Fruit fly (Drosophila melanogaster) whole organism, embryonic: ENCODE data around the gene CG2187.

ENCODE experiments used
- CG1024 ChIP-seq: fragments of 200-800 bp; sonication (Bioruptor generic); IDR thresholded peaks from 2 replicates; pipeline ENCODE4 v1.3.6; 2022; ENCODE audit warnings: missing biosample characterization, missing genetic modification characterization
- CG11093 ChIP-seq: fragments of 200-800 bp; sonication (Bioruptor generic); IDR thresholded peaks from 3 replicates; pipeline ENCODE4 v1.3.6; 2022; ENCODE audit warnings: missing biosample characterization, missing genetic modification characterization
- CG12071 ChIP-seq: fragments of 200-800 bp; sonication (Bioruptor generic); optimal IDR thresholded peaks from 3 replicates; lab custom pipeline; 2018; ENCODE audit warnings: missing biosample characterization, mild to moderate bottlenecking, missing genetic modification characterization
- CG13287 ChIP-seq: fragments of 200-800 bp; sonication (Bioruptor generic); IDR thresholded peaks from 2 replicates; pipeline ENCODE4 v1.3.6; 2022; ENCODE audit warnings: missing biosample characterization, missing genetic modification characterization; ENCODE audit not compliant: partially characterized antibody
- CG13296 ChIP-seq: fragments of 200-800 bp; sonication (Bioruptor generic); optimal IDR thresholded peaks from 3 replicates; lab custom pipeline; 2018; ENCODE audit warnings: missing biosample characterization, mild to moderate bottlenecking, missing genetic modification characterization
- CG14014 ChIP-seq: fragments of 200-800 bp; sonication (Bioruptor generic); IDR thresholded peaks from 2 replicates; pipeline ENCODE4 v1.3.6; 2022; ENCODE audit warnings: missing biosample characterization, missing genetic modification characterization
- CG16863 ChIP-seq: fragments of 200-800 bp; sonication (Bioruptor generic); optimal IDR thresholded peaks from 3 replicates; lab custom pipeline; 2016; ENCODE audit warnings: missing biosample characterization, missing genetic modification characterization
- CG1792 ChIP-seq: fragments of 200-800 bp; sonication (Bioruptor generic); optimal IDR thresholded peaks from 2 replicates; lab custom pipeline; 2016; ENCODE audit warnings: missing biosample characterization, missing genetic modification characterization
- CG18476 ChIP-seq: fragments of 200-800 bp; sonication (Bioruptor generic); optimal IDR thresholded peaks from 2 replicates; lab custom pipeline; 2016; ENCODE audit warnings: missing biosample characterization, mild to moderate bottlenecking, missing genetic modification characterization
- CG18619 ChIP-seq: fragments of 200-800 bp; sonication (Bioruptor generic); optimal IDR thresholded peaks from 3 replicates; lab custom pipeline; 2017; ENCODE audit warnings: missing biosample characterization, mild to moderate bottlenecking, missing genetic modification characterization
- CG2129 ChIP-seq: fragments of 200-800 bp; sonication (Bioruptor generic); IDR thresholded peaks from 2 replicates; pipeline ENCODE4 v1.3.6; 2022; ENCODE audit warnings: missing biosample characterization, missing genetic modification characterization; ENCODE audit not compliant: partially characterized antibody
- CG2202 ChIP-seq: fragments of 200-800 bp; sonication (Bioruptor generic); optimal IDR thresholded peaks from 2 replicates; lab custom pipeline; 2018; ENCODE audit warnings: missing biosample characterization, mild to moderate bottlenecking, missing genetic modification characterization
- CG30403 ChIP-seq: fragments of 200-800 bp; sonication (Bioruptor generic); optimal IDR thresholded peaks from 3 replicates; lab custom pipeline; 2016; ENCODE audit warnings: missing biosample characterization, missing genetic modification characterization
- CG4854 ChIP-seq: fragments of 200-800 bp; sonication (Bioruptor generic); optimal IDR thresholded peaks from 2 replicates; lab custom pipeline; 2016; ENCODE audit warnings: missing biosample characterization, missing genetic modification characterization, inconsistent platforms
- CG6254 ChIP-seq: fragments of 200-800 bp; sonication (Bioruptor generic); optimal IDR thresholded peaks from 3 replicates; lab custom pipeline; 2017; ENCODE audit warnings: mild to moderate bottlenecking, missing biosample characterization, missing genetic modification reagents, missing genetic modification characterization
- CG7357 ChIP-seq: fragments of 200-800 bp; sonication (Bioruptor generic); IDR thresholded peaks from 3 replicates; pipeline ENCODE4 v1.3.6; 2022; ENCODE audit warnings: missing biosample characterization, missing genetic modification characterization
- CrebB ChIP-seq: fragments of 200-800 bp; sonication (Bioruptor generic); optimal IDR thresholded peaks from 3 replicates; lab custom pipeline; 2018; ENCODE audit warnings: missing biosample characterization, mild to moderate bottlenecking, missing genetic modification characterization
- D19B ChIP-seq: fragments of 200-800 bp; sonication (Bioruptor generic); optimal IDR thresholded peaks from 2 replicates; lab custom pipeline; 2017; ENCODE audit warnings: missing biosample characterization, mild to moderate bottlenecking, missing genetic modification characterization
- Dfd ChIP-seq, 2 experiments: fragments of >200 bp; optimal IDR thresholded peaks; 2 replicates each; lab custom pipeline; 2017; ENCODE audit warnings: missing biosample characterization in 2 of 2, missing genetic modification characterization in 2 of 2
- Fer3 ChIP-seq: fragments of 200-800 bp; sonication (Bioruptor generic); optimal IDR thresholded peaks from 2 replicates; lab custom pipeline; 2018; ENCODE audit warnings: missing biosample characterization, mild to moderate bottlenecking, missing genetic modification characterization, moderate library complexity
- Hand ChIP-seq: fragments of 200-800 bp; sonication (Bioruptor generic); optimal IDR thresholded peaks from 2 replicates; lab custom pipeline; 2017; ENCODE audit warnings: mild to moderate bottlenecking, missing biosample characterization, missing genetic modification reagents, missing genetic modification characterization
- Hr3 ChIP-seq: fragments of 200-800 bp; sonication (Bioruptor generic); optimal IDR thresholded peaks from 3 replicates; lab custom pipeline; 2016; ENCODE audit warnings: missing biosample characterization, missing genetic modification characterization
- Oaz ChIP-seq: fragments of 200-800 bp; sonication (Bioruptor generic); IDR thresholded peaks from 2 replicates; pipeline ENCODE4 v1.3.6; 2022; ENCODE audit warnings: missing biosample characterization, missing genetic modification characterization
- Oli ChIP-seq: fragments of 200-800 bp; sonication (Bioruptor generic); optimal IDR thresholded peaks from 2 replicates; lab custom pipeline; 2018; ENCODE audit warnings: missing biosample characterization, mild to moderate bottlenecking, missing genetic modification characterization, moderate library complexity
- Ravus ChIP-seq: fragments of 200-800 bp; sonication (Bioruptor generic); IDR thresholded peaks from 2 replicates; pipeline ENCODE4 v1.3.6; 2022; ENCODE audit warnings: missing biosample characterization, missing genetic modification characterization
- Side ChIP-seq: fragments of 200-800 bp; sonication (Bioruptor generic); optimal IDR thresholded peaks from 2 replicates; lab custom pipeline; 2016; ENCODE audit warnings: missing biosample characterization, missing genetic modification characterization
- Six4 ChIP-seq: fragments of 200-800 bp; sonication (Bioruptor generic); optimal IDR thresholded peaks from 2 replicates; lab custom pipeline; 2016; ENCODE audit warnings: missing biosample characterization, missing genetic modification characterization
- bowl ChIP-seq: fragments of 200-800 bp; sonication (Bioruptor generic); IDR thresholded peaks from 2 replicates; pipeline ENCODE4 v1.3.6; 2022; ENCODE audit warnings: missing biosample characterization, missing genetic modification characterization
- cas ChIP-seq: fragments of 200-800 bp; sonication (Bioruptor generic); IDR thresholded peaks from 2 replicates; pipeline ENCODE4 v1.3.6; 2022; ENCODE audit warnings: missing biosample characterization, missing genetic modification characterization
- chm ChIP-seq: fragments of 200-800 bp; sonication (Bioruptor generic); IDR thresholded peaks from 2 replicates; pipeline ENCODE4 v1.3.6; 2022; ENCODE audit warnings: missing biosample characterization, missing genetic modification characterization
- dm ChIP-seq: fragments of 200-800 bp; sonication (Bioruptor generic); optimal IDR thresholded peaks from 3 replicates; lab custom pipeline; 2016; ENCODE audit warnings: missing biosample characterization, missing genetic modification characterization
- fd3F ChIP-seq: fragments of 200-800 bp; sonication (Bioruptor generic); optimal IDR thresholded peaks from 2 replicates; lab custom pipeline; 2018; ENCODE audit warnings: missing biosample characterization, mild to moderate bottlenecking, missing genetic modification characterization, moderate library complexity
- gcm2 ChIP-seq: fragments of 200-800 bp; sonication (Bioruptor generic); optimal IDR thresholded peaks from 2 replicates; lab custom pipeline; 2016; ENCODE audit warnings: missing biosample characterization, missing genetic modification characterization
- gem ChIP-seq: fragments of 200-800 bp; sonication (Bioruptor generic); optimal IDR thresholded peaks from 2 replicates; lab custom pipeline; 2019; ENCODE audit warnings: missing biosample characterization, mild to moderate bottlenecking, missing genetic modification characterization, moderate library complexity
- jing ChIP-seq: fragments of 200-800 bp; sonication (Bioruptor generic); optimal IDR thresholded peaks from 2 replicates; lab custom pipeline; 2018; ENCODE audit warnings: missing biosample characterization, mild to moderate bottlenecking, missing genetic modification characterization
- jumu ChIP-seq: fragments of 200-800 bp; sonication (Bioruptor generic); optimal IDR thresholded peaks from 3 replicates; lab custom pipeline; 2016; ENCODE audit warnings: missing biosample characterization, missing genetic modification characterization
- maf-S ChIP-seq: fragments of 200-800 bp; sonication (Bioruptor generic); optimal IDR thresholded peaks from 2 replicates; lab custom pipeline; 2016; ENCODE audit warnings: missing biosample characterization, missing genetic modification characterization
- org-1 ChIP-seq: fragments of 200-800 bp; sonication (Bioruptor generic); optimal IDR thresholded peaks from 2 replicates; lab custom pipeline; 2017; ENCODE audit warnings: missing biosample characterization, missing genetic modification characterization
- pnt ChIP-seq: fragments of 200-800 bp; sonication (Bioruptor generic); optimal IDR thresholded peaks from 3 replicates; lab custom pipeline; 2016; ENCODE audit warnings: missing biosample characterization, missing genetic modification characterization
- rib ChIP-seq: fragments of 200-800 bp; sonication (Bioruptor generic); IDR thresholded peaks from 2 replicates; pipeline ENCODE4 v1.3.6; 2022; ENCODE audit warnings: missing biosample characterization, missing genetic modification characterization
- tin ChIP-seq: fragments of 200-800 bp; sonication (Bioruptor generic); optimal IDR thresholded peaks from 3 replicates; lab custom pipeline; 2016; ENCODE audit warnings: missing biosample characterization, missing genetic modification characterization
- wor ChIP-seq: fragments of 200-800 bp; sonication (Bioruptor generic); IDR thresholded peaks from 2 replicates; pipeline ENCODE4 v1.3.6; 2022; ENCODE audit warnings: missing biosample characterization, missing genetic modification characterization

The CG2187 gene

dm6 chr3R:31709142-31709541, 49.3 kb downstream of the CG2187 start (continued):
- no peak for TF ChIP-seq CG30403 (GFP tag; lab: Kevin White, UChicago)
- no peak for TF ChIP-seq Hand (GFP tag; lab: Kevin White, UChicago)
- TF ChIP-seq org-1 (GFP tag; lab: Kevin White, UChicago) = no peak
- TF ChIP-seq CG18619 = no peak
- no peak for TF ChIP-seq CG13287
- TF ChIP-seq Six4 (GFP tag; lab: Kevin White, UChicago) = no peak
- no peak for TF ChIP-seq bowl (GFP tag; lab: Robert Waterston, UW)
- peak; percentile 28 for TF ChIP-seq CG13296 (GFP tag; lab: Kevin White, UChicago)
- no peak for TF ChIP-seq CG7357
- TF ChIP-seq cas (GFP tag; lab: Robert Waterston, UW) = no peak
- no peak for TF ChIP-seq CG1792 (GFP tag; lab: Kevin White, UChicago)
- TF ChIP-seq Oaz (GFP tag; lab: Robert Waterston, UW) = no peak
- TF ChIP-seq chm (GFP tag; lab: Robert Waterston, UW) = no peak
- TF ChIP-seq jing (GFP tag; lab: Kevin White, UChicago) = no peak
- no peak for TF ChIP-seq jumu (GFP tag; lab: Kevin White, UChicago)
- TF ChIP-seq Fer3 = peak; percentile 16
- TF ChIP-seq gcm2 (GFP tag; lab: Kevin White, UChicago) = no peak
- TF ChIP-seq maf-S (GFP tag; lab: Kevin White, UChicago) = no peak
- no peak for TF ChIP-seq dm
- no peak for TF ChIP-seq tin
- TF ChIP-seq CG11093 = no peak
- no peak for TF ChIP-seq rib
- no peak for TF ChIP-seq fd3F (GFP tag; lab: Kevin White, UChicago)
- peak; percentile 39 for TF ChIP-seq gem (tag; lab: Kevin White, UChicago)
- TF ChIP-seq CG2129 (GFP tag; lab: Robert Waterston, UW) = no peak
- TF ChIP-seq Dfd (GFP tag; optimal IDR thresholded peaks at IDR 0.05; lab: Kevin White, UChicago) = no peak
- TF ChIP-seq Ravus (GFP tag; lab: Robert Waterston, UW) = no peak
- no peak for TF ChIP-seq CG16863 (GFP tag; lab: Kevin White, UChicago)
- no peak for TF ChIP-seq CG18476 (GFP tag; lab: Kevin White, UChicago)
- TF ChIP-seq CG4854 (GFP tag; lab: Kevin White, UChicago) = no peak
- TF ChIP-seq Hr3 (GFP tag; lab: Kevin White, UChicago) = no peak
- TF ChIP-seq CG1024 (GFP tag; lab: Robert Waterston, UW) = peak; percentile 15; the same call in 1 of the 2 replicates
- TF ChIP-seq Side (GFP tag; lab: Kevin White, UChicago) = no peak
- TF ChIP-seq CG2202 (tag; lab: Kevin White, UChicago) = no peak
- TF ChIP-seq D19B (GFP tag; lab: Kevin White, UChicago) = no peak
- TF ChIP-seq pnt (GFP tag; lab: Kevin White, UChicago) = no peak
- no peak for TF ChIP-seq CG12071 (GFP tag; lab: Kevin White, UChicago)

DNA sequence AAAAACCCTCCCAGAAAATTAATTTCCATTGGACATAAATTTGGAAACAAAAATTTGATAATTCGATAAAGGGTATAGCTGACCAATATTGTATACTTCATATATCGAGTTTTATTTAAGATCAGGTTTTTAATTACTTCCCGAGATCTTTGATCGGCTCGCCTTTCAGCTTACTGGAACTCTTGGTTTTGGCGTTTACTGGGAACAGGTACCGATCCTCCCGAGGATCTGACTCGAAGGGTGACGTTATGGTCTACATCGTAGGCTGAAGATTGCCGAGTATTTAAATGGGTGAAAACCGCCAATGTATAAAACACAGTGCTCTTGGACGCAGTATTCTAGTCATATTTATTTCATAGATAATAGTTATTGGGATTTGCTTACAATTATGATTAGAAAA, 50.2 kb downstream of the CG2187 start, which contains the start of gene CG42693:
CG42693 (minus strand) TSS at position 101 of the 400 bp plus-strand sequence.
- TF ChIP-seq CG6254 = no peak
- TF ChIP-seq CG14014 = no peak
- TF ChIP-seq CG7357 = no peak
- TF ChIP-seq wor = no peak
- no peak for TF ChIP-seq CrebB
- no peak for TF ChIP-seq Oli (tag; lab: Kevin White, UChicago)
